Fruit fly (Drosophila melanogaster): ENCODE results near the gene CG9040.
A peak's percentile ranks its signal among the peaks of the same experiment; 100 is the strongest.

Gene CG9040

DNA sequence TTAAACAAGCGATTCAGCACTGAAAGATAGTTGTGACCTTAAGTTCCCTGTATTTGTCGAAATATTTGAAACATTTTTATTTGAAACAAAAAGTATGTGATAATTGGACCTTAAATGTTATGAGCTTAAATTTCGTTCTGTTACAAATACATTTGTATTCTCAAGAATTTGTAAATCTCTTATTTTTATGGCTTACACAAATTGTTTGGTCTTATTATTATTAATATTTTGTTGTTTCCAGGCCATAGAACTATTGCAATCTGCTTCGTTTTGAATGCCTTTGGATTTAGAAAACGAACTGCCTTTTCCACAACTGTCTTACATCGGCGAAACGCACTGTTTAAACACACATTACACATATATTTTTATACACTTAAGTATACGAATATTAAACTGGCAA, 46.8 kb downstream of the CG9040 start, which contains the start of gene CG6661:
TSS of gene CG6661 (plus strand) at position 301 of the 400 bp plus-strand sequence.
- TF ChIP-seq CG15479 (GFP tag; optimal IDR thresholded peaks at IDR 0.05) (no peak), scrt (GFP tag; optimal IDR thresholded peaks at IDR 0.05) (no peak), klu (GFP tag; IDR thresholded peaks at IDR 0.05) (no peak), Mes4 (GFP tag; optimal IDR thresholded peaks at IDR 0.05) (no peak), run (tag; optimal IDR thresholded peaks at IDR 0.05) (no peak), CG1647 (GFP tag; optimal IDR thresholded peaks at IDR 0.05) (no peak), tna (GFP tag; IDR thresholded peaks at IDR 0.05; ENCODE audit: partially characterized antibody) (no peak), fd64A (GFP tag; optimal IDR thresholded peaks at IDR 0.05) (no peak), Dll (GFP tag; IDR thresholded peaks at IDR 0.05; ENCODE audit: partially characterized antibody) (no peak), nom (GFP tag; optimal IDR thresholded peaks at IDR 0.05) (no peak), Xrp1 (GFP tag; IDR thresholded peaks at IDR 0.05) (no peak), so (GFP tag; IDR thresholded peaks at IDR 0.05) (no peak), Sox102F (GFP tag; optimal IDR thresholded peaks at IDR 0.05) (no peak), tgo (GFP tag; IDR thresholded peaks at IDR 0.05) (no peak), sens (GFP tag) (no peak), ems (GFP tag; optimal IDR thresholded peaks at IDR 0.05) (no peak)

dm6 chr3L:14036867-14037313, 49.2 kb downstream of the CG9040 start, which contains the start of gene Hsp110:
Gene Hsp110, plus strand, starts transcription at chr3L:14037019.
- TF ChIP-seq nom (GFP tag; optimal IDR thresholded peaks at IDR 0.05) (peak; percentile 66), Dp (GFP tag; optimal IDR thresholded peaks at IDR 0.05) (peak; percentile 92), cato (GFP tag; optimal IDR thresholded peaks at IDR 0.05; ENCODE audit: borderline replicate concordance) (no peak), salm (tag; optimal IDR thresholded peaks at IDR 0.05) (no peak), CG4328 (GFP tag; optimal IDR thresholded peaks at IDR 0.05) (no peak), Sin3A (optimal IDR thresholded peaks at IDR 0.05) (peak; percentile 43), CG14860 (GFP tag; IDR thresholded peaks at IDR 0.05; ENCODE audit: partially characterized antibody) (peak; percentile 98), CG30403 (GFP tag; optimal IDR thresholded peaks at IDR 0.05) (peak; percentile 11), CG10654 (GFP tag; optimal IDR thresholded peaks at IDR 0.05) (no peak), CG10959 (GFP tag; IDR thresholded peaks at IDR 0.05) (no peak), CG9876 (GFP tag; optimal IDR thresholded peaks at IDR 0.05) (no peak), ro (GFP tag; IDR thresholded peaks at IDR 0.05) (no peak), ssp (GFP tag; IDR thresholded peaks at IDR 0.05) (no peak), NFAT (GFP tag; IDR thresholded peaks at IDR 0.05) (peak; percentile 81), CG7372 (GFP tag; IDR thresholded peaks at IDR 0.05) (no peak), CG2202 (tag; optimal IDR thresholded peaks at IDR 0.05) (no peak), CG12391 (tag; optimal IDR thresholded peaks at IDR 0.05) (peak; percentile 31), Hr51 (GFP tag; optimal IDR thresholded peaks at IDR 0.05) (no peak), CG14014 (GFP tag; IDR thresholded peaks at IDR 0.05) (no peak), CG17568 (GFP tag; optimal IDR thresholded peaks at IDR 0.05) (no peak), gt (GFP tag; IDR thresholded peaks at IDR 0.05) (no peak), Vsx1 (GFP tag; optimal IDR thresholded peaks at IDR 0.05) (no peak), CG32532 (GFP tag; IDR thresholded peaks at IDR 0.05) (peak; percentile 53), CG4707 (GFP tag; optimal IDR thresholded peaks at IDR 0.05) (no peak), row (GFP tag; IDR thresholded peaks at IDR 0.05) (0 out of 3 replicates have a peak, but pooled peaks have one; percentile 37), Hsf (GFP tag; optimal IDR thresholded peaks at IDR 0.05) (no peak), CG14441 (GFP tag; IDR thresholded peaks at IDR 0.05) (no peak), ara (GFP tag; IDR thresholded peaks at IDR 0.05) (no peak), ap (GFP tag; IDR thresholded peaks at IDR 0.05) (no peak), lilli (GFP tag; optimal IDR thresholded peaks at IDR 0.05) (peak; percentile 62), luna (GFP tag; optimal IDR thresholded peaks at IDR 0.05) (no peak), CG42726 (GFP tag; IDR thresholded peaks at IDR 0.05; ENCODE audit: partially characterized antibody) (peak; percentile 99), CG4282 (GFP tag; optimal IDR thresholded peaks at IDR 0.05) (no peak), p53 (GFP tag; optimal IDR thresholded peaks at IDR 0.05) (no peak), so (GFP tag; IDR thresholded peaks at IDR 0.05) (no peak), CG11398 (GFP tag; optimal IDR thresholded peaks at IDR 0.05) (peak; percentile 25), Ets97D (GFP tag; optimal IDR thresholded peaks at IDR 0.05) (peak; percentile 62)
